Fruit fly (Drosophila melanogaster): ENCODE data around the gene rux.

The rux gene

dm6 chrX:5987362-5987761 is 50.2 kb downstream of the rux start:
- TF ChIP-seq Dfd (GFP tag; optimal IDR thresholded peaks at IDR 0.05) (no peak), sv (GFP tag; optimal IDR thresholded peaks at IDR 0.05) (no peak), Vsx2 (GFP tag; optimal IDR thresholded peaks at IDR 0.05; ENCODE audit: partially characterized antibody) (no peak), rgr (GFP tag; optimal IDR thresholded peaks at IDR 0.05) (no peak), OdsH (GFP tag; optimal IDR thresholded peaks at IDR 0.05) (no peak), Abd-B (GFP tag; optimal IDR thresholded peaks at IDR 0.05) (no peak), HLH106 (tag; optimal IDR thresholded peaks at IDR 0.05) (no peak), Hnf4 (GFP tag; optimal IDR thresholded peaks at IDR 0.05) (no peak), CrebA (GFP tag; optimal IDR thresholded peaks at IDR 0.05; ENCODE audit: borderline replicate concordance) (no peak), Rel (GFP tag; optimal IDR thresholded peaks at IDR 0.05) (no peak), Rel (tag; optimal IDR thresholded peaks at IDR 0.05) (no peak), pan (optimal IDR thresholded peaks at IDR 0.05) (no peak), GATAd (GFP tag; optimal IDR thresholded peaks at IDR 0.05) (no peak), dsf (GFP tag; optimal IDR thresholded peaks at IDR 0.05; ENCODE audit: borderline replicate concordance) (no peak), brk (GFP tag; optimal IDR thresholded peaks at IDR 0.05) (no peak), N (GFP tag; optimal IDR thresholded peaks at IDR 0.05) (no peak)

All from whole organism, wandering third instar larva.